Worm (Caenorhabditis elegans) whole organism, L1 larva: Measurements from ENCODE around the gene M03C11.9.

Experiments
- C04F5.9 ChIP-seq: sonication (generic microtip); optimal IDR thresholded peaks from 2 replicates; lab custom pipeline; 2016; ENCODE audit warnings: missing genetic modification characterization, missing compliant biosample characterization
- F16B12.6 ChIP-seq: fragments of 150-350 bp; optimal IDR thresholded peaks from 2 replicates; lab custom pipeline; 2014; ENCODE audit warnings: missing biosample characterization, missing genetic modification characterization
- Y116A8C.19 ChIP-seq: sonication (generic microtip); optimal IDR thresholded peaks from 2 replicates; lab custom pipeline; 2016; ENCODE audit warnings: missing compliant biosample characterization, missing genetic modification characterization, borderline replicate concordance
- aha-1 ChIP-seq: fragments of 150-350 bp; optimal IDR thresholded peaks from 2 replicates; lab custom pipeline; 2014; ENCODE audit warnings: missing biosample characterization, missing genetic modification characterization
- ama-1 ChIP-seq: fragments of 150-350 bp; optimal IDR thresholded peaks from 2 replicates; lab custom pipeline; 2014
- ceh-82 ChIP-seq, 3 experiments: fragments of 150-350 bp in 1 of 3; sonication (generic microtip) in 2 of 3; optimal IDR thresholded peaks; 2 replicates each; lab custom pipeline; 2014 to 2017; ENCODE audit warnings: missing biosample characterization in 3 of 3, missing genetic modification characterization in 3 of 3
- ceh-88 ChIP-seq: fragments of 200-800 bp; sonication (Bioruptor generic); IDR thresholded peaks from 2 replicates; pipeline ENCODE4 v1.3.6; 2022; ENCODE audit warnings: missing genetic modification characterization, missing compliant biosample characterization
- ceh-90 ChIP-seq: sonication (generic microtip); optimal IDR thresholded peaks from 2 replicates; lab custom pipeline; 2016; ENCODE audit warnings: missing genetic modification characterization, missing compliant biosample characterization
- efl-1 ChIP-seq, 4 experiments: fragments of 150-350 bp; optimal IDR thresholded peaks in 3 of 4; peaks in 1 of 4; 1 replicate in 1 of 4; 2 replicates in 3 of 4; lab custom pipeline; 2014; ENCODE audit warnings: missing biosample characterization in 2 of 4, missing genetic modification characterization in 2 of 4, missing genetic modification reagents in 2 of 4
- efl-3 ChIP-seq: fragments of 200-800 bp; sonication (Bioruptor generic); optimal IDR thresholded peaks from 2 replicates; lab custom pipeline; 2018; ENCODE audit warnings: mild to moderate bottlenecking, missing genetic modification characterization, missing compliant biosample characterization
- elt-2 ChIP-seq: sonication (generic microtip); optimal IDR thresholded peaks from 2 replicates; lab custom pipeline; 2016; ENCODE audit warnings: missing genetic modification characterization, mild to moderate bottlenecking, inconsistent platforms, missing compliant biosample characterization, missing genetic modification reagents
- elt-3 ChIP-seq, 6 experiments: fragments of 150-350 bp in 1 of 6; sonication (generic microtip); optimal IDR thresholded peaks; 2 replicates each; lab custom pipeline; 2017 to 2018; ENCODE audit warnings: missing biosample characterization in 6 of 6, missing genetic modification characterization in 6 of 6, inconsistent platforms in 1 of 6
- ets-5 ChIP-seq: fragments of 200-800 bp; sonication (Bioruptor generic); IDR thresholded peaks from 2 replicates; pipeline ENCODE4 v1.3.6; 2022; ENCODE audit warnings: missing genetic modification characterization, missing compliant biosample characterization
- fkh-10 ChIP-seq: sonication (generic microtip); optimal IDR thresholded peaks from 2 replicates; lab custom pipeline; 2017; ENCODE audit warnings: missing biosample characterization, missing genetic modification reagents, missing genetic modification characterization
- fkh-8 ChIP-seq: sonication (generic microtip); optimal IDR thresholded peaks from 2 replicates; lab custom pipeline; 2016; ENCODE audit warnings: mild to moderate bottlenecking, missing genetic modification characterization, missing compliant biosample characterization
- grh-1 ChIP-seq: fragments of 200-800 bp; sonication (Bioruptor generic); IDR thresholded peaks from 2 replicates; pipeline ENCODE4 v1.3.6; 2022; ENCODE audit warnings: missing genetic modification reagents, missing genetic modification characterization, missing compliant biosample characterization
- hlh-17 ChIP-seq: fragments of 200-800 bp; sonication (Bioruptor generic); optimal IDR thresholded peaks from 2 replicates; lab custom pipeline; 2018; ENCODE audit warnings: missing genetic modification characterization, mild to moderate bottlenecking, missing compliant biosample characterization, moderate library complexity, borderline replicate concordance
- hlh-4 ChIP-seq: sonication (generic microtip); optimal IDR thresholded peaks from 2 replicates; lab custom pipeline; 2016; ENCODE audit warnings: mild to moderate bottlenecking, missing genetic modification characterization, missing compliant biosample characterization
- irx-1 ChIP-seq: sonication (generic microtip); optimal IDR thresholded peaks from 2 replicates; lab custom pipeline; 2016; ENCODE audit warnings: missing genetic modification characterization, missing compliant biosample characterization
- isw-1 ChIP-seq: fragments of 200-800 bp; sonication (Bioruptor generic); IDR thresholded peaks from 2 replicates; pipeline ENCODE4 v1.3.6; 2022; ENCODE audit warnings: missing genetic modification characterization, missing compliant biosample characterization
- lin-13 ChIP-seq: fragments of 150-350 bp; optimal IDR thresholded peaks from 2 replicates; lab custom pipeline; 2014; ENCODE audit warnings: missing biosample characterization, missing genetic modification reagents, missing genetic modification characterization
- lin-14 ChIP-seq: fragments of 200-800 bp; sonication (Bioruptor generic); optimal IDR thresholded peaks from 2 replicates; lab custom pipeline; 2018; ENCODE audit warnings: mild to moderate bottlenecking, missing genetic modification characterization, moderate library complexity, missing compliant biosample characterization
- lin-35 ChIP-seq, 2 experiments: fragments of 150-350 bp; optimal IDR thresholded peaks; 2 replicates each; lab custom pipeline; 2014; ENCODE audit warnings: missing biosample characterization in 2 of 2, missing genetic modification characterization in 2 of 2, missing genetic modification reagents in 2 of 2
- lin-39 ChIP-seq: fragments of 150-350 bp; optimal IDR thresholded peaks from 2 replicates; lab custom pipeline; 2014; ENCODE audit warnings: missing biosample characterization, missing genetic modification reagents, missing genetic modification characterization
- lir-3 ChIP-seq: sonication (generic microtip); optimal IDR thresholded peaks from 2 replicates; lab custom pipeline; 2016; ENCODE audit warnings: mild to moderate bottlenecking, missing genetic modification characterization, moderate library complexity, missing compliant biosample characterization; ENCODE audit not compliant: poor library complexity
- mab-9 ChIP-seq: fragments of 200-800 bp; sonication (Bioruptor generic); IDR thresholded peaks from 2 replicates; pipeline ENCODE4 v1.3.6; 2022; ENCODE audit warnings: missing genetic modification reagents, missing genetic modification characterization, missing compliant biosample characterization
- mdl-1 ChIP-seq, 2 experiments: fragments of 150-350 bp; optimal IDR thresholded peaks; 2 replicates each; lab custom pipeline; 2014 to 2017; ENCODE audit warnings: missing biosample characterization in 2 of 2, missing genetic modification characterization in 2 of 2, inconsistent platforms in 1 of 2
- mef-2 ChIP-seq: fragments of 150-350 bp; optimal IDR thresholded peaks from 2 replicates; lab custom pipeline; 2014; ENCODE audit warnings: missing biosample characterization, missing genetic modification characterization
- nhr-11 ChIP-seq: fragments of 150-350 bp; optimal IDR thresholded peaks from 2 replicates; lab custom pipeline; 2014; ENCODE audit warnings: missing biosample characterization, missing genetic modification characterization
- nhr-19 ChIP-seq: fragments of 200-800 bp; sonication (Bioruptor generic); conservative IDR thresholded peaks from 2 replicates; pipeline ENCODE4 v1.3.6; 2022; ENCODE audit warnings: missing genetic modification characterization, missing compliant biosample characterization
- nhr-47 ChIP-seq: sonication (generic microtip); optimal IDR thresholded peaks from 2 replicates; lab custom pipeline; 2016; ENCODE audit warnings: mild to moderate bottlenecking, missing genetic modification characterization, moderate library complexity, missing compliant biosample characterization
- nhr-71 ChIP-seq: sonication (generic microtip); optimal IDR thresholded peaks from 2 replicates; lab custom pipeline; 2016; ENCODE audit warnings: mild to moderate bottlenecking, missing genetic modification characterization, moderate library complexity, missing compliant biosample characterization
- nhr-85 ChIP-seq: sonication (generic microtip); peaks from one replicate; lab custom pipeline; 2016; ENCODE audit warnings: missing genetic modification characterization, inconsistent platforms, missing compliant biosample characterization
- nhr-90 ChIP-seq: sonication (generic microtip); optimal IDR thresholded peaks from 2 replicates; lab custom pipeline; 2016; ENCODE audit warnings: mild to moderate bottlenecking, missing genetic modification characterization, missing compliant biosample characterization; ENCODE audit not compliant: poor library complexity
- pag-3 ChIP-seq: sonication (generic microtip); optimal IDR thresholded peaks from 2 replicates; lab custom pipeline; 2017; ENCODE audit warnings: missing genetic modification characterization, mild to moderate bottlenecking, missing compliant biosample characterization, antibody characterized with exemption, borderline replicate concordance; ENCODE audit not compliant: insufficient read depth
- pqm-1 ChIP-seq: sonication (generic microtip); optimal IDR thresholded peaks from 3 replicates; lab custom pipeline; 2017; ENCODE audit warnings: missing biosample characterization, missing genetic modification characterization
- rnt-1 ChIP-seq: sonication (generic microtip); optimal IDR thresholded peaks from 2 replicates; lab custom pipeline; 2016; ENCODE audit warnings: mild to moderate bottlenecking, missing genetic modification characterization, moderate library complexity, missing compliant biosample characterization
- skn-1 ChIP-seq: fragments of 150-350 bp; optimal IDR thresholded peaks from 2 replicates; lab custom pipeline; 2014; ENCODE audit warnings: missing biosample characterization, missing genetic modification characterization
- snu-23 ChIP-seq: sonication (generic microtip); optimal IDR thresholded peaks from 2 replicates; lab custom pipeline; 2016; ENCODE audit warnings: missing genetic modification characterization, missing compliant biosample characterization
- sox-4 ChIP-seq: sonication (generic microtip); optimal IDR thresholded peaks from 2 replicates; lab custom pipeline; 2016; ENCODE audit warnings: missing genetic modification characterization, missing compliant biosample characterization
- sup-37 ChIP-seq: fragments of 200-800 bp; sonication (Bioruptor generic); optimal IDR thresholded peaks from 2 replicates; lab custom pipeline; 2018; ENCODE audit warnings: mild to moderate bottlenecking, missing genetic modification characterization, missing compliant biosample characterization
- swsn-7 ChIP-seq: sonication (generic microtip); optimal IDR thresholded peaks from 2 replicates; lab custom pipeline; 2016; ENCODE audit warnings: missing genetic modification characterization, missing compliant biosample characterization
- tbx-2 ChIP-seq: sonication (generic microtip); optimal IDR thresholded peaks from 2 replicates; lab custom pipeline; 2016; ENCODE audit warnings: missing genetic modification characterization, missing compliant biosample characterization
- unc-86 ChIP-seq: sonication (generic microtip); optimal IDR thresholded peaks from 2 replicates; lab custom pipeline; 2016; ENCODE audit warnings: missing genetic modification characterization, missing compliant biosample characterization
- vab-15 ChIP-seq: sonication (generic microtip); optimal IDR thresholded peaks from 2 replicates; lab custom pipeline; 2017; ENCODE audit warnings: missing genotype, mild to moderate bottlenecking, missing genetic modification characterization, missing compliant biosample characterization
- xbp-1 ChIP-seq: sonication (generic microtip); optimal IDR thresholded peaks from 2 replicates; lab custom pipeline; 2016; ENCODE audit warnings: missing genetic modification characterization, missing compliant biosample characterization
- zag-1 ChIP-seq: fragments of 150-350 bp; optimal IDR thresholded peaks from 2 replicates; lab custom pipeline; 2014; ENCODE audit warnings: missing biosample characterization, missing genetic modification characterization

The M03C11.9 gene

DNA sequence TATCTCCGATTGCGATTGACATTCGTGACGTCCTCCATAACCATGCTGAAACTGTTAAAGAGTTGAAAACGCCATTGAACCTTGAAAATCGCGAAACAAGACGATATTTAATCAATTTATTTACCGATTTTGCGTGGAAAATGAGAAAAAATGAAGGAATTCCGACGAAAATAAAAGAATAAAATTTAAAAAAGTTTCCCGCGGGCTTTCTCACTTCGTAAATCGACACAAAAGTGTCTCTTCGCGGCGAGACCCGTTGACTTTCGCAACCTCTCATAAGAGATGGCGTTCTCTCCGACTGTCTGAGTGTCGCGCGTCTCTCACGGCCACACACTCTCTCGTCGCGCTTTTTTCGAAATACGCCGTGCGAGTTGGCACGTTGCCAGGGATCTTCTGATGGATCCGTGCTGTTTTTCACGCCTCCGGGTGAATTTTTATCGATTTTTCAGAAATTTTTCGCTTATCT is 15.7 kb upstream of the M03C11.9 start, which contains the start of gene hat-1 (continued):
- peak; percentile 70 for TF ChIP-seq F16B12.6 (tag; lab: Kevin White, UChicago)
- peak; percentile 97 for TF ChIP-seq tbx-2
- peak; percentile 93 for TF ChIP-seq skn-1
- peak; percentile 99 for TF ChIP-seq nhr-85
- TF ChIP-seq nhr-47 (tag; lab: Kevin White, UChicago), result peak; percentile 98
- peak; percentile 95 to 97 (median 96) for TF ChIP-seq ceh-82 (tag; optimal IDR thresholded peaks at IDR 0.05; lab: Kevin White, UChicago)
- TF ChIP-seq vab-15 (tag; lab: Kevin White, UChicago), result no peak
- TF ChIP-seq mef-2 (tag; lab: Kevin White, UChicago), result peak; percentile 82
- peak in 3 of 6 experiments; percentile 71 to 95 (median 91) for TF ChIP-seq elt-3 (tag; optimal IDR thresholded peaks at IDR 0.05; lab: Kevin White, UChicago)
- peak; percentile 96 for TF ChIP-seq nhr-90
- peak; percentile 85 for TF ChIP-seq elt-2 (tag; lab: Kevin White, UChicago)
- TF ChIP-seq ama-1 (lab: Kevin White, UChicago), result no peak
- TF ChIP-seq nhr-71, result peak; percentile 98
- peak; percentile 91 for TF ChIP-seq nhr-11 (tag; lab: Kevin White, UChicago)
- TF ChIP-seq fkh-8, result peak; percentile 98
- TF ChIP-seq snu-23 (GFP tag; lab: Kevin White, UChicago), result peak; percentile 98
- TF ChIP-seq sup-37 (GFP tag; lab: Kevin White, UChicago), result peak; percentile 87
- peak; percentile 86 for TF ChIP-seq fkh-10 (GFP tag; lab: Kevin White, UChicago)
- TF ChIP-seq rnt-1 (tag; lab: Kevin White, UChicago), result peak; percentile 96
- TF ChIP-seq unc-86 (tag; lab: Kevin White, UChicago), result peak; percentile 98
- peak; percentile 83 for TF ChIP-seq sox-4
- TF ChIP-seq hlh-4, result no peak
- peak; percentile 94 for TF ChIP-seq irx-1
- peak; percentile 93 to 94 for TF ChIP-seq lin-35 (GFP tag; optimal IDR thresholded peaks at IDR 0.05; lab: Kevin White, UChicago)
- TF ChIP-seq pqm-1 (tag; lab: Kevin White, UChicago), result no peak
- peak; percentile 95 for TF ChIP-seq lin-39
- TF ChIP-seq grh-1, result peak; percentile 93
- TF ChIP-seq lin-13, result peak; percentile 95
- TF ChIP-seq lir-3 (tag; lab: Kevin White, UChicago), result no peak
- peak; percentile 97 for TF ChIP-seq swsn-7 (tag; lab: Kevin White, UChicago)
- peak; percentile 60 for TF ChIP-seq ceh-90
- TF ChIP-seq ets-5, result no peak

DNA sequence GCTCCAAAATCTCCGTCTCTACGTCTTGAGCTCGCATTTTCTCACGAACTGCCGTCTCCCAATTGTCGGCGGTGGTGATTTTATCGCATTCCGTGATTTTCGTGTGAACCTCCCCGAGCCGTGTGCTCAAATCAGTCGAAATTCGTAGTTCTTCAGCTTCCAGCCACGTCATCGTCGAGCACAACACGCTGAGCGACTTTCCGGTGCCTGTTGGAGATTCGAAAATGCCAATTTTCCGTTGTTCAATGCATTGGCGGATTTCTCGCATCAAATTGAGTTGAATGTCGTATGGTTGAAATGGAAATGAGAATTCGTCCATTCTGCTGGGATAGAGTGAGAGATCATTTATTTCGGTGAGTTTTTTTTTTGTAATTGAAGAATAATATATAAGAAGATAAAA is 13.4 kb upstream of the M03C11.9 start, which contains the start of the genes M03C11.3 and chl-1:
M03C11.3 (plus strand) TSS at position 153 of the 400 bp plus-strand sequence.
chl-1 (minus strand) TSS at position 323 of the 400 bp plus-strand sequence.
- no peak for TF ChIP-seq elt-2 (tag; lab: Kevin White, UChicago)
- TF ChIP-seq ceh-88 (GFP tag; lab: Robert Waterston, UW), result no peak
- no peak for TF ChIP-seq vab-15 (tag; lab: Kevin White, UChicago)
- TF ChIP-seq efl-1 (optimal IDR thresholded peaks at IDR 0.05; lab: Kevin White, UChicago), result no peak
- peak in 1 of 2 experiments; percentile 91 for TF ChIP-seq efl-1 (GFP tag; optimal IDR thresholded peaks at IDR 0.05 in 1 of 2; lab: Kevin White, UChicago)
- no peak for TF ChIP-seq isw-1 (GFP tag; lab: Robert Waterston, UW)

DNA sequence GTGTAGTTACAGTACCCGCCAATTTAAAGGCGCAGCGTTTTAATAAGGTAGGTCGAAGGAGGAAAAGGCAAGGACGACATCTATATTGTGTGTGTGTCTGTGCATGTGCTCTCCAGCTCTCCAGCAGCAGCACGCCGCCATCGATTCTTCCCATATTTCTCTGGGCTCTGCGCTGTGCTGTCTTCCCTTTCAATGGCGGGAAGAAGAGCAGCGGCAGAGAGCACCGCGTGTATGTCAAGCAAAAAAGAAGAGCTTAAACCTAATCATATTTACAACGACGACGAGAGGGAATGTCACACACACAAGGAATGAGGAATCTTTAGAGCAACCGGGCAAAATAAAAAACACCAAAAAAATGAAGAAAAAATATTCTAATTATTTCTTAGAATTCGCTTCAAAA is 7.4 kb upstream of the M03C11.9 start:
- no peak for TF ChIP-seq Y116A8C.19 (tag; lab: Kevin White, UChicago)
- no peak for TF ChIP-seq rnt-1 (tag; lab: Kevin White, UChicago)
- no peak for TF ChIP-seq C04F5.9 (tag; lab: Kevin White, UChicago)
- no peak for TF ChIP-seq zag-1 (tag; lab: Kevin White, UChicago)
- TF ChIP-seq sox-4, result no peak
- no peak for TF ChIP-seq xbp-1 (tag; lab: Kevin White, UChicago)
- no peak for TF ChIP-seq ceh-88 (GFP tag; lab: Robert Waterston, UW)
- TF ChIP-seq lin-13, result no peak
- TF ChIP-seq nhr-47 (tag; lab: Kevin White, UChicago), result peak; percentile 33
- no peak for TF ChIP-seq swsn-7 (tag; lab: Kevin White, UChicago)
- TF ChIP-seq ceh-82 (tag; optimal IDR thresholded peaks at IDR 0.05; lab: Kevin White, UChicago), result peak in 2 of 3 experiments; percentile 15 to 64
- no peak for TF ChIP-seq mab-9 (GFP tag; lab: Robert Waterston, UW)
- no peak for TF ChIP-seq ets-5
- no peak for TF ChIP-seq hlh-17 (GFP tag; lab: Kevin White, UChicago)
- no peak for TF ChIP-seq tbx-2
- TF ChIP-seq lin-35 (GFP tag; optimal IDR thresholded peaks at IDR 0.05; lab: Kevin White, UChicago), result peak in 1 of 2 experiments; percentile 34
- TF ChIP-seq efl-3 (GFP tag; lab: Kevin White, UChicago), result no peak
- peak; percentile 35 for TF ChIP-seq nhr-71
- TF ChIP-seq fkh-10 (GFP tag; lab: Kevin White, UChicago), result peak; percentile 29
- peak; percentile 79 for TF ChIP-seq lin-14
- TF ChIP-seq pag-3 (tag; lab: Kevin White, UChicago), result no peak
- TF ChIP-seq nhr-19 (GFP tag; lab: Robert Waterston, UW), result no peak
- TF ChIP-seq mdl-1 (tag; optimal IDR thresholded peaks at IDR 0.05; lab: Kevin White, UChicago), result no peak
- TF ChIP-seq aha-1 (tag; lab: Kevin White, UChicago), result no peak
- TF ChIP-seq snu-23 (GFP tag; lab: Kevin White, UChicago), result peak; percentile 24
